Worm (Caenorhabditis elegans): Measurements from ENCODE around the gene dmd-7.

DNA sequence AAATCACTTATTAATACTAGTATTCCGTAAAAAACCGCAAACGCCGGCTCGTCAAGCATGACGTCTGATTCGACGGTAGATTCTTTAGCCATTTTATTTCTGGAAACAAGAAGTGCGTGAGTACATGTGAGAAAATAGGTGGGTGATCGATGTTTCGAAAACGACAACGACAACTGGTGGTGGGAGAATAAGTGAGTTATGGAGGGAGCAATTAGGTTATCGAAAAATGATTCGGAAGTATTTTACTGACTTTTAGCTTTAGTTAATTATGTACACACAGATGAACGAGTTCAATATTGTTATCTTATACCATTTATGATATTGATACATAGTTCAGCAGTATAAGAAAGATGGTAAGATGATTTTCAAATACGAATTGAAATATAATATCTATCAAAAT is 39.6 kb downstream of the dmd-7 start, which contains the start of gene srn-1:
- TF ChIP-seq unc-62 (GFP tag; optimal IDR thresholded peaks at IDR 0.05): no peak
- TF ChIP-seq lin-13 (tag; optimal IDR thresholded peaks at IDR 0.05): no peak
- no peak for TF ChIP-seq ztf-11 (tag; optimal IDR thresholded peaks at IDR 0.05)
- no peak for TF ChIP-seq snpc-4 (tag; optimal IDR thresholded peaks at IDR 0.05)
- TF ChIP-seq nhr-28 (tag; optimal IDR thresholded peaks at IDR 0.05): no peak
